Worm (Caenorhabditis elegans) whole organism, L1 larva: ENCODE data around the gene F37A4.4.
A peak's percentile ranks its signal among the peaks of the same experiment; 100 is the strongest.

Source experiments
- C16A3.4 ChIP-seq: fragments of 150-350 bp; optimal IDR thresholded peaks from 2 replicates; lab custom pipeline; 2014; ENCODE audit warnings: missing biosample characterization, missing genetic modification characterization
- C34B4.2 ChIP-seq: sonication (generic microtip); optimal IDR thresholded peaks from 2 replicates; lab custom pipeline; 2017; ENCODE audit warnings: mild to moderate bottlenecking, missing genetic modification characterization, missing compliant biosample characterization
- Y116A8C.19 ChIP-seq: sonication (generic microtip); optimal IDR thresholded peaks from 2 replicates; lab custom pipeline; 2016; ENCODE audit warnings: missing compliant biosample characterization, missing genetic modification characterization, borderline replicate concordance
- alr-1 ChIP-seq: fragments of 200-800 bp; sonication (Bioruptor generic); optimal IDR thresholded peaks from 2 replicates; lab custom pipeline; 2018; ENCODE audit warnings: borderline replicate concordance, mild to moderate bottlenecking, missing genetic modification characterization, missing compliant biosample characterization
- ceh-8 ChIP-seq: fragments of 200-800 bp; sonication (Bioruptor generic); optimal IDR thresholded peaks from 2 replicates; lab custom pipeline; 2018; ENCODE audit warnings: mild to moderate bottlenecking, missing genetic modification characterization, moderate library complexity, missing compliant biosample characterization
- ceh-82 ChIP-seq, 3 experiments: fragments of 150-350 bp in 1 of 3; sonication (generic microtip) in 2 of 3; optimal IDR thresholded peaks; 2 replicates each; lab custom pipeline; 2014 to 2017; ENCODE audit warnings: missing biosample characterization in 3 of 3, missing genetic modification characterization in 3 of 3
- ces-1 ChIP-seq: fragments of 150-350 bp; optimal IDR thresholded peaks from 2 replicates; lab custom pipeline; 2014; ENCODE audit warnings: missing biosample characterization, missing genetic modification reagents, missing genetic modification characterization
- dsc-1 ChIP-seq: sonication (generic microtip); optimal IDR thresholded peaks from 2 replicates; lab custom pipeline; 2016; ENCODE audit warnings: mild to moderate bottlenecking, missing genetic modification characterization, missing compliant biosample characterization
- efl-1 ChIP-seq, 4 experiments: fragments of 150-350 bp; optimal IDR thresholded peaks in 3 of 4; peaks in 1 of 4; 1 replicate in 1 of 4; 2 replicates in 3 of 4; lab custom pipeline; 2014; ENCODE audit warnings: missing biosample characterization in 2 of 4, missing genetic modification characterization in 2 of 4, missing genetic modification reagents in 2 of 4
- elt-2 ChIP-seq: sonication (generic microtip); optimal IDR thresholded peaks from 2 replicates; lab custom pipeline; 2016; ENCODE audit warnings: missing genetic modification characterization, mild to moderate bottlenecking, inconsistent platforms, missing compliant biosample characterization, missing genetic modification reagents
- fkh-10 ChIP-seq: sonication (generic microtip); optimal IDR thresholded peaks from 2 replicates; lab custom pipeline; 2017; ENCODE audit warnings: missing biosample characterization, missing genetic modification reagents, missing genetic modification characterization
- fkh-4 ChIP-seq: sonication (generic microtip); optimal IDR thresholded peaks from 2 replicates; lab custom pipeline; 2016; ENCODE audit warnings: missing compliant biosample characterization, missing genetic modification characterization, borderline replicate concordance
- hlh-17 ChIP-seq: fragments of 200-800 bp; sonication (Bioruptor generic); optimal IDR thresholded peaks from 2 replicates; lab custom pipeline; 2018; ENCODE audit warnings: missing genetic modification characterization, mild to moderate bottlenecking, missing compliant biosample characterization, moderate library complexity, borderline replicate concordance
- irx-1 ChIP-seq: sonication (generic microtip); optimal IDR thresholded peaks from 2 replicates; lab custom pipeline; 2016; ENCODE audit warnings: missing genetic modification characterization, missing compliant biosample characterization
- lin-14 ChIP-seq: fragments of 200-800 bp; sonication (Bioruptor generic); optimal IDR thresholded peaks from 2 replicates; lab custom pipeline; 2018; ENCODE audit warnings: mild to moderate bottlenecking, missing genetic modification characterization, moderate library complexity, missing compliant biosample characterization
- lsy-2 ChIP-seq, 2 experiments: fragments of 150-350 bp; optimal IDR thresholded peaks; 2 replicates each; lab custom pipeline; 2014; ENCODE audit warnings: missing biosample characterization in 2 of 2, missing genetic modification characterization in 2 of 2
- nhr-19 ChIP-seq: fragments of 200-800 bp; sonication (Bioruptor generic); conservative IDR thresholded peaks from 2 replicates; pipeline ENCODE4 v1.3.6; 2022; ENCODE audit warnings: missing genetic modification characterization, missing compliant biosample characterization
- nhr-47 ChIP-seq: sonication (generic microtip); optimal IDR thresholded peaks from 2 replicates; lab custom pipeline; 2016; ENCODE audit warnings: mild to moderate bottlenecking, missing genetic modification characterization, moderate library complexity, missing compliant biosample characterization
- nhr-71 ChIP-seq: sonication (generic microtip); optimal IDR thresholded peaks from 2 replicates; lab custom pipeline; 2016; ENCODE audit warnings: mild to moderate bottlenecking, missing genetic modification characterization, moderate library complexity, missing compliant biosample characterization
- nhr-84 ChIP-seq: sonication (generic microtip); optimal IDR thresholded peaks from 2 replicates; lab custom pipeline; 2017; ENCODE audit warnings: missing biosample characterization, missing genetic modification characterization
- pag-3 ChIP-seq: sonication (generic microtip); optimal IDR thresholded peaks from 2 replicates; lab custom pipeline; 2017; ENCODE audit warnings: missing genetic modification characterization, mild to moderate bottlenecking, missing compliant biosample characterization, antibody characterized with exemption, borderline replicate concordance; ENCODE audit not compliant: insufficient read depth
- rnt-1 ChIP-seq: sonication (generic microtip); optimal IDR thresholded peaks from 2 replicates; lab custom pipeline; 2016; ENCODE audit warnings: mild to moderate bottlenecking, missing genetic modification characterization, moderate library complexity, missing compliant biosample characterization
- snu-23 ChIP-seq: sonication (generic microtip); optimal IDR thresholded peaks from 2 replicates; lab custom pipeline; 2016; ENCODE audit warnings: missing genetic modification characterization, missing compliant biosample characterization
- sox-4 ChIP-seq: sonication (generic microtip); optimal IDR thresholded peaks from 2 replicates; lab custom pipeline; 2016; ENCODE audit warnings: missing genetic modification characterization, missing compliant biosample characterization
- unc-130 ChIP-seq: fragments of 150-350 bp; optimal IDR thresholded peaks from 2 replicates; lab custom pipeline; 2017; ENCODE audit warnings: missing biosample characterization, missing genetic modification characterization, inconsistent platforms
- unc-62 ChIP-seq: fragments of 150-350 bp; optimal IDR thresholded peaks from 2 replicates; lab custom pipeline; 2014; ENCODE audit warnings: missing biosample characterization, missing genetic modification reagents, missing genetic modification characterization
- unc-98 ChIP-seq: fragments of 200-800 bp; sonication (Bioruptor generic); IDR thresholded peaks from 2 replicates; pipeline ENCODE4 v1.3.6; 2022; ENCODE audit warnings: missing genetic modification characterization, missing compliant biosample characterization

F37A4.4 gene

DNA sequence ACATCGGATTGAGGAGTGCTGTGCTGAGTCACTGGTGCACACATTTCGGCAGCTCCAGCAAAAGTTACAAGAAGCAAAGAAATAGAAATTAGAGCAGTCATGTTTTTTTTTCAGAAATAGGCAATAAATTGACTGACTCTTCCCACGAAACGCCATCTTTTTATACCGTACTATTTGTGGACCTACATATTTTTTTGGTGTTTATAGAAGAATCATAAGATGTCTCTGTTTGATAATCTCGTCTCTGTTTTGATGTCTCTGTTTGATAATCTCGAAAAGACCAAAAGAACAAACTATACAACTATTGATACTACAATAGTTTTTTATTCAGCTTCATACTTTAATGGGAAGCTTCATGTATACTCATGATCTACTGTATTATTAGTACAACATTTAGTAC, 21.1 kb downstream of the F37A4.4 start, which contains the start of gene Y102E9.3:
Y102E9.3 (minus strand) TSS at position 101 of the 400 bp plus-strand sequence.
- no peak for TF ChIP-seq fkh-4 (tag; lab: Kevin White, UChicago)

DNA sequence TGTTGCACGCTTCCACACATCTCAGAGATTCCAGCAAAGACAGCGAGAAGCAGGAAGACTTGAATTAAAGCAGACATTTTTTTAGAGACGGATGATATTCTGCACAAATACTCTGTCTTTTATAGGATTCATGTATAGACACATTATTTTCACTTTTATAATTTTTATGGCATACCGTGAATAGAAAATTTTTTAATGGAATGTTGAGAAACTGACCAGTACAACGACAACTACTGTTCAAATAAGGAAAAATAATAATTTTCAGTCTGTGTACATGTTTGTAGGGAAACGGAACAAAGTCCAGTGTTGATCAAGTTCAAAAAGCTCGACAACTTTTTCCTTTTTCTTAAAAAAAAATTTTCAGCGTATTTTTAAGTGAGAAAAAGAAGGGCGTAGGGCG, 23.2 kb downstream of the F37A4.4 start, which contains the start of gene Y102E9.6:
Y102E9.6 (minus strand) TSS at position 101 of the 400 bp plus-strand sequence.
- TF ChIP-seq efl-1 (optimal IDR thresholded peaks at IDR 0.05; lab: Kevin White, UChicago) (no peak), efl-1 (GFP tag; optimal IDR thresholded peaks at IDR 0.05 in 1 of 2; lab: Kevin White, UChicago) (peak in 1 of 2 experiments; percentile 68), lsy-2 (tag; optimal IDR thresholded peaks at IDR 0.05; lab: Kevin White, UChicago) (no peak)

DNA sequence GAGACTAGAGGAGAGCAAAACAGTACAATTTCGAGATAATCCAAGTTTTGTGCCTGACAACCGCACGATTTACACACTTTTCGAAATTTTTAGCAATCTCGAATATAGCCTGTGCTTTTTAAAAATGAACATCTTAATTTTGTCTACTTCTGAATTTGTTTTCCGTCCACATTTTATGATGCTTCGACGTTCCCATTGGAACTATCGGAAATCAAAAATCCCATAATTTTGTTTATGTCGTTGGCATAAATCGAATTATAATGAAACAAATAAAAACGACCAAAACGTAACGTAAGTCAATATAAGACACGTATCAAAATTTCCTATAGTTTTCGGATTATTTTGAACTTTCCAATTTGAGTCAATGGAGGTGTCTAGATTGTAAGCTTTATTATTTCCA, 23.6 kb downstream of the F37A4.4 start, which contains the start of gene K07E12.2:
K07E12.2 (plus strand) TSS at position 301 of the 400 bp plus-strand sequence.
- no peak for TF ChIP-seq C16A3.4
- no peak for TF ChIP-seq elt-2 (tag; lab: Kevin White, UChicago)
- TF ChIP-seq hlh-17 (GFP tag; lab: Kevin White, UChicago), result no peak
- no peak for TF ChIP-seq alr-1 (tag; lab: Kevin White, UChicago)
- TF ChIP-seq lin-14 (GFP tag; lab: Kevin White, UChicago), result no peak
- no peak for TF ChIP-seq unc-98
- no peak for TF ChIP-seq nhr-84
- TF ChIP-seq ceh-82 (tag; optimal IDR thresholded peaks at IDR 0.05; lab: Kevin White, UChicago), result no peak
- TF ChIP-seq, all 84 proteins: peak for 0

DNA sequence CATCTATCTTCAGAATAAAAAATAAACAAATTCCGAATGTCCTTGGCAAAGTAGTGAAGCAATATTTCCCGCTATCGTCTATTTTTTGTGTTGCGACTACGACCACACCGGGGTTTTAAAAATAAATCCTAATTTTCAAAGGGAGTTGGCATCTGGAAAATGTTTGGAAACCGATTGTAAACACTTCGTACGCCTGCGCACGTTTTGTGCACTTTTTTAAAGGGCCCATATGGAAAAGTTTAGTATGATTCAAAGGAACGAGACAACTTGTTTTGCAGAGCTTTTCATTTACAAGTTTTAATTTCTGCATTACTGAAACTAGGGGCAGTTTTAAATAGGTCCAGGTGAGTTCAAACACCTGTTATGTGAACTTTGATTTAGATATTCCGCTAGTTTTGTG, 26.7 kb downstream of the F37A4.4 start:
- peak; percentile 76 for TF ChIP-seq fkh-4 (tag; lab: Kevin White, UChicago)
- no peak for TF ChIP-seq pag-3
- no peak for TF ChIP-seq efl-1 (optimal IDR thresholded peaks at IDR 0.05; lab: Kevin White, UChicago)
- peak in 1 of 2 experiments; percentile 25 for TF ChIP-seq efl-1 (GFP tag; optimal IDR thresholded peaks at IDR 0.05 in 1 of 2; lab: Kevin White, UChicago)
- TF ChIP-seq elt-2 (tag; lab: Kevin White, UChicago), result no peak
- TF ChIP-seq dsc-1 (tag; lab: Kevin White, UChicago), result peak; percentile 91
- no peak for TF ChIP-seq unc-130 (tag; lab: Kevin White, UChicago)

DNA sequence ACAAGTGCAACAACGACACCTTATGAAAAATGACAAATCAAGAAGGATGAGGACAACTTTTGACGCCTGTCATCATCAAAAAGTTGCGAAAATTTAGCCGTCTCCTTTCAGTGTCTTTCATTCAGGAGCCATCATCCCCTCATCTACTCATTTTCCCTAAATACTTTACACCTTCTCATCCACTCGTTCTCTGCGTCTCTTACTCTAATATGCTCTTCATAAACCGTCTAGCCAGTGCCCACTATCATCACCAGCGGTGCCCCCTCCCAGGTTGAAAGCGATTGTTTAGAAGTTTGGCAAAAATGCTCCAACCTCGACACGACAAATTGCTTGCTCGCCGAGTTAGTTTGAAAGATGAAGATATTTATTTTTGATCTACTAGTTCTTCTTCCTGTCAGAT, 29.2 kb downstream of the F37A4.4 start:
- TF ChIP-seq ceh-8 (GFP tag; lab: Kevin White, UChicago), result no peak
- TF ChIP-seq hlh-17 (GFP tag; lab: Kevin White, UChicago), result no peak
- peak; percentile 34 for TF ChIP-seq lin-14 (GFP tag; lab: Kevin White, UChicago)
- TF ChIP-seq nhr-71 (tag; lab: Kevin White, UChicago), result peak; percentile 38
- no peak for TF ChIP-seq C34B4.2 (tag; lab: Kevin White, UChicago)
- TF ChIP-seq rnt-1, result peak; percentile 44
- TF ChIP-seq lsy-2 (tag; optimal IDR thresholded peaks at IDR 0.05; lab: Kevin White, UChicago), result peak in 1 of 2 experiments; percentile 6
- no peak for TF ChIP-seq snu-23 (GFP tag; lab: Kevin White, UChicago)
- no peak for TF ChIP-seq irx-1 (tag; lab: Kevin White, UChicago)
- no peak for TF ChIP-seq efl-1 (optimal IDR thresholded peaks at IDR 0.05; lab: Kevin White, UChicago)
- TF ChIP-seq efl-1 (GFP tag; optimal IDR thresholded peaks at IDR 0.05 in 1 of 2; lab: Kevin White, UChicago), result peak in 1 of 2 experiments; percentile 41
- TF ChIP-seq nhr-19, result no peak; the same call in 1 of the 2 replicates
- TF ChIP-seq, all 84 proteins: peak for 5

DNA sequence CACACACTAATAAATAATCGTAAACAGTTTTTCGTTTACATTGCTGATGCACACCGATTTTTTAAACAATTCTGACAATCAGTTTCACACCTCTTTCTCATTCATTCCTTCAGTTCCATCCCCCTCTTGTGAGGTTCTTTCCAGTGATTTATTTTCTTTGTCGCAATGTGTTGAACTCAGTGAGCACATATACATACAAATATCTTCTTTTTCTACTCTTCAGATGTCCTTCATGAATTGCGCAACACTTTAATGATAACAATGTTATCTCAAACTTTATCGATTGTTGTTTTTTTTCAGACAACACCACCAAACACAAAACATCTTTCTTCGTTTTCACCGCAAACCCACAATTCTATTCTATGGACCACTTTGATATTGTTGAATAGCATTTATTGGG, 32.6 kb downstream of the F37A4.4 start, which contains the start of gene dig-1:
dig-1 (plus strand) TSS at position 301 of the 400 bp plus-strand sequence.
- TF ChIP-seq efl-1 (optimal IDR thresholded peaks at IDR 0.05; lab: Kevin White, UChicago) (no peak), efl-1 (GFP tag; optimal IDR thresholded peaks at IDR 0.05 in 1 of 2; lab: Kevin White, UChicago) (peak in 1 of 2 experiments; percentile 11), ceh-82 (tag; optimal IDR thresholded peaks at IDR 0.05; lab: Kevin White, UChicago) (no peak)

DNA sequence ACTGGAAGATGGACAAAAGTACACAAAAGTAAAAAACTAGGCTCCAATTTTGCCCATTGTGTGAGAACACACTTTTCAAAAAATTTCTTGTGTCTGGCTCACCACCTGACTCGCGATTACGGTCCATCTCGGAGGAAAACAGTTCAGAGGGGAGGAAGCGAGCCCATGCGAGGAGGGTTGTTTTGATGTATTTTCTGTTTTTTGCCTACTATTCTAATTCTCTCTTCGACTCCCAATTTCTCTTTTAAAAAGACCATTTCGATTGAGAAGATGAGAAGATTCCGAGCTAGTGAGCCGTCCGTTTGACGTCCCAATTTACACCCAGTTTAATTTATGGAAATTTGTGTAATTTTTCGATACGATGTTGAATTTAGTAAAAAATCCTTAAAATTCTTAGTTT, 33.3 kb downstream of the F37A4.4 start:
- no peak for TF ChIP-seq nhr-47 (tag; lab: Kevin White, UChicago)
- no peak for TF ChIP-seq ces-1 (GFP tag; lab: Kevin White, UChicago)
- TF ChIP-seq sox-4 (tag; lab: Kevin White, UChicago), result no peak
- TF ChIP-seq nhr-84, result no peak
- no peak for TF ChIP-seq unc-62 (GFP tag; lab: Kevin White, UChicago)
- no peak for TF ChIP-seq Y116A8C.19 (tag; lab: Kevin White, UChicago)
- TF ChIP-seq fkh-10 (GFP tag; lab: Kevin White, UChicago), result no peak
